Worm (Caenorhabditis elegans): ENCODE measurements around the gene pinn-1.

pinn-1 gene

DNA sequence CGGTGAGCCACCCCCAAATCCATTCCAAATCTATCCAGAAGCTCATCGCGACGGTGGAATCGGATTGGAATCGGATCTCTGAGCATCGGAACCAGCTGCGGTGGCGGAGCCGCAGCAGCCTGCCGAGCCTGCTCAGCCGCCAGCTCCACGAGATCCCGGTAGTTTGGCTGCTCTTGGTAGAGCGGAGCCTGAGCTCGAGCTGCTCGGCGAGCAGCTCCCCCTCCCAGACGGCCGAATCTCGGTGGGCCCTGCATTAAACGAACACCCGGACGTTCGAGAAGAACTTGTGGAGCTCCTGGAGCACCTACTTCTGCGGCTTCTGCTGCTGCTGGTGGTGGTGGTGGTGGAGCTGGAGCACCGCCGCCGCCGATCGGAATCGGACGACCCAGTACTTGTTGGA is 14.9 kb upstream of the pinn-1 start:
- TF ChIP-seq ceh-83 (GFP tag; optimal IDR thresholded peaks at IDR 0.05): no peak
- TF ChIP-seq sptf-1 (tag; optimal IDR thresholded peaks at IDR 0.05): no peak
- no peak for TF ChIP-seq nhr-237 (tag; optimal IDR thresholded peaks at IDR 0.05)
- TF ChIP-seq elt-1 (tag; optimal IDR thresholded peaks at IDR 0.05; ENCODE audit: borderline replicate concordance, insufficient read depth): no peak
- TF ChIP-seq nhr-12 (tag; optimal IDR thresholded peaks at IDR 0.05): no peak
- no peak for TF ChIP-seq unc-120 (tag; optimal IDR thresholded peaks at IDR 0.05; ENCODE audit: poor library complexity, severe bottlenecking)
- TF ChIP-seq lsy-2 (tag; optimal IDR thresholded peaks at IDR 0.05): no peak
- TF ChIP-seq flh-1 (GFP tag; optimal IDR thresholded peaks at IDR 0.05): no peak
- no peak for TF ChIP-seq lin-13 (tag; optimal IDR thresholded peaks at IDR 0.05)
- no peak for TF ChIP-seq nhr-76 (tag; optimal IDR thresholded peaks at IDR 0.05)
- no peak for TF ChIP-seq unc-39 (tag; optimal IDR thresholded peaks at IDR 0.05)
- TF ChIP-seq ham-2 (GFP tag; optimal IDR thresholded peaks at IDR 0.05): no peak
- TF ChIP-seq nhr-2 (tag; optimal IDR thresholded peaks at IDR 0.05): no peak
- TF ChIP-seq bed-3 (GFP tag; optimal IDR thresholded peaks at IDR 0.05): no peak
- TF ChIP-seq mls-2 (tag; optimal IDR thresholded peaks at IDR 0.05): no peak
- TF ChIP-seq mep-1 (tag; optimal IDR thresholded peaks at IDR 0.05): no peak
- TF ChIP-seq ceh-39 (tag; optimal IDR thresholded peaks at IDR 0.05): no peak
- TF ChIP-seq mab-5 (tag; optimal IDR thresholded peaks at IDR 0.05): no peak
- TF ChIP-seq unc-62 (GFP tag; optimal IDR thresholded peaks at IDR 0.05): no peak

DNA sequence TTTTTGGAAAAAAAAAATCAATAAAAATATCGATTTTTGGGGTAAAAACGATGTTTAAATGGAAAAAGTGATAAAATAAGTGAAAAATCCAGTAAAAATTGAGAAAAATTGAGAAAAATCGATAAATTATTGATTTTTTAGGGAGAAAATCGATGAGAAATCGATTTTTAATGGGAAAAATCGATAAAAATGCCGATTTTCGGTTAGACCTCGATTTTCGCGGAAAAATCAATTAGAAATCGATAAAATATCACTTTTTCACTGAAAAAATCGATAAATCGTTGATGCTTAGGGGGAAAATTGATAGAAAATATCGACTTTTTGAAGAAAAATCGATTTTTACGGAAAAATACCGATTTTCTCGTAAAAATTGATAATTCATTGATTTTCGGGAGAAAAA is 12.4 kb upstream of the pinn-1 start:
- no peak for TF ChIP-seq unc-120 (tag; optimal IDR thresholded peaks at IDR 0.05; ENCODE audit: poor library complexity, severe bottlenecking)
- TF ChIP-seq nhr-76 (tag; optimal IDR thresholded peaks at IDR 0.05): no peak

DNA sequence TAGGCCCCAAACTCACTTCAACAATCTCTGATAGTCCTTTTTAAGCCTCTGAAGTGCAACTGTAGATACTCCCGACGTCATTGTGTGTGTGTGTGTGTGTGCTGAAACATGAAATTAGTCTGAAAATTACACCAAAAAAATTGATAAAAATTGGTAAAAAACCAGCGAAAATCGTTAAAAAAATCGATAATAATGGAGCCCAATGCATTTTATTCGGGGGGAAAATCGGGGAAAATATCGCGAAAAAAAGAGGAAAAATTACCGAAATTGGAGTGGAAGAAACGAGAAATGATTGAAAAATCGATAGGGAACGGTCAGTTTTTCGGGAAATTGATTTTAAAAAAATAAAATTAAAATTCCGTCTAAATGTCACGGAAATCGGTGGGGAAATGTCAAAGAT is 11.4 kb upstream of the pinn-1 start, which contains the start of gene ubc-26:
TSS of gene ubc-26 (minus strand) at position 101 of the 400 bp plus-strand sequence.
- TF ChIP-seq ces-1 (GFP tag; optimal IDR thresholded peaks at IDR 0.05) (no peak), ztf-11 (tag; optimal IDR thresholded peaks at IDR 0.05) (no peak), snpc-4 (tag; optimal IDR thresholded peaks at IDR 0.05) (no peak), bed-3 (GFP tag; optimal IDR thresholded peaks at IDR 0.05) (no peak), elt-3 (tag; optimal IDR thresholded peaks at IDR 0.05) (no peak), mab-5 (tag; optimal IDR thresholded peaks at IDR 0.05) (no peak), ceh-39 (tag; optimal IDR thresholded peaks at IDR 0.05) (no peak), zip-8 (tag; optimal IDR thresholded peaks at IDR 0.05) (no peak), drap-1 (GFP tag; optimal IDR thresholded peaks at IDR 0.05) (no peak), mep-1 (tag; optimal IDR thresholded peaks at IDR 0.05) (no peak), flh-1 (GFP tag; optimal IDR thresholded peaks at IDR 0.05) (no peak), lin-13 (tag; optimal IDR thresholded peaks at IDR 0.05) (no peak), pha-4 (tag; optimal IDR thresholded peaks at IDR 0.05) (no peak)

DNA sequence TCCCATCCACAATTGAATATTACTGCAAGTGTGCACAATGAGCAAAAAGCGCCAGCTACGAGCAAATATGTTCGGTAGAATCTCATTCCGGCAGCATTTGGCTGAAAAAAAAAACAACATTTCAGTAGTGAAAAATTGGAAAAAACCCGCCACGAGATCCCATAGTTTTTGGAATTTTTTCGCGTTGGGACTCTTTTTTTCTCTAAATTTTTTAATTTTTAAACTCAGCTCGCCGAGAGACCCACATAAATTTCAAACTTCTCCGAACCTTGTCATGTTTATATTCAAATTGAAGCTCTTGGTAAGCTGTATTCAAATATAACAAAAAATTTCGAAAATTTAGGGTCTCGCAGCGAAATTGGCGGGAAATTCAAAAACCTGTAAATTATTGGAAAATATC is 5.5 kb upstream of the pinn-1 start, which contains the start of gene sqv-2:
TSS of gene sqv-2 (minus strand) at position 101 of the 400 bp plus-strand sequence.
- no peak for TF ChIP-seq nhr-237 (tag; optimal IDR thresholded peaks at IDR 0.05)
- no peak for TF ChIP-seq lin-32 (GFP tag; optimal IDR thresholded peaks at IDR 0.05)
- no peak for TF ChIP-seq nhr-12 (tag; optimal IDR thresholded peaks at IDR 0.05)
- TF ChIP-seq nhr-28 (tag; optimal IDR thresholded peaks at IDR 0.05): no peak
- TF ChIP-seq mls-2 (tag; optimal IDR thresholded peaks at IDR 0.05): no peak
- TF ChIP-seq zip-8 (tag; optimal IDR thresholded peaks at IDR 0.05): no peak
- TF ChIP-seq blmp-1 (tag; optimal IDR thresholded peaks at IDR 0.05): no peak
- TF ChIP-seq ceh-39 (tag; optimal IDR thresholded peaks at IDR 0.05): no peak
- TF ChIP-seq M03D4.4 (tag; optimal IDR thresholded peaks at IDR 0.05): no peak
- no peak for TF ChIP-seq hlh-1 (tag; optimal IDR thresholded peaks at IDR 0.05)
- no peak for TF ChIP-seq tbx-8 (GFP tag; optimal IDR thresholded peaks at IDR 0.05)
- TF ChIP-seq nhr-2 (tag; optimal IDR thresholded peaks at IDR 0.05): no peak
- TF ChIP-seq unc-62 (GFP tag; optimal IDR thresholded peaks at IDR 0.05): no peak
- no peak for TF ChIP-seq sem-2 (GFP tag; optimal IDR thresholded peaks at IDR 0.05)
- TF ChIP-seq flh-1 (GFP tag; optimal IDR thresholded peaks at IDR 0.05): no peak
- no peak for TF ChIP-seq ceh-43 (GFP tag; optimal IDR thresholded peaks at IDR 0.05)
- TF ChIP-seq pha-4 (tag; optimal IDR thresholded peaks at IDR 0.05): no peak
- TF ChIP-seq ceh-83 (GFP tag; optimal IDR thresholded peaks at IDR 0.05): no peak
- TF ChIP-seq lsy-2 (tag; optimal IDR thresholded peaks at IDR 0.05): no peak
- no peak for TF ChIP-seq unc-39 (tag; optimal IDR thresholded peaks at IDR 0.05)

All from whole organism, mixed stage, embryonic.